Fruit fly (Drosophila melanogaster): ENCODE data around the gene CG15646.

- TF ChIP-seq pan (optimal IDR thresholded peaks at IDR 0.05): no peak
- TF ChIP-seq psq (GFP tag; optimal IDR thresholded peaks at IDR 0.05): no peak
- no peak for TF ChIP-seq OdsH (GFP tag; optimal IDR thresholded peaks at IDR 0.05)
- TF ChIP-seq usp (GFP tag; optimal IDR thresholded peaks at IDR 0.05): no peak
- no peak for TF ChIP-seq Myc (optimal IDR thresholded peaks at IDR 0.05)
- no peak for TF ChIP-seq rgr (GFP tag; optimal IDR thresholded peaks at IDR 0.05)
- no peak for TF ChIP-seq br (GFP tag; optimal IDR thresholded peaks at IDR 0.05)
- no peak for TF ChIP-seq foxo (GFP tag; optimal IDR thresholded peaks at IDR 0.05)
- TF ChIP-seq h (GFP tag; optimal IDR thresholded peaks at IDR 0.05): no peak
- no peak for TF ChIP-seq Hr78 (GFP tag; optimal IDR thresholded peaks at IDR 0.05)
- no peak for TF ChIP-seq dsf (GFP tag; optimal IDR thresholded peaks at IDR 0.05; ENCODE audit: borderline replicate concordance)
Measured at dm6 chrX:15684419-15684818, 13.6 kb upstream of the CG15646 start.

Measured in whole organism, wandering third instar larva.